Worm (Caenorhabditis elegans): ENCODE measurements around the gene mev-1.

The mev-1 gene

ce11 chrIII:10337508-10338166, 3.6 kb downstream of the mev-1 start, which contains the start of gene ttr-15 (continued):
- TF ChIP-seq mep-1 (tag; optimal IDR thresholded peaks at IDR 0.05) (peak; percentile 44), nhr-25 (tag; optimal IDR thresholded peaks at IDR 0.05; ENCODE audit: borderline replicate concordance, insufficient read depth) (peak; percentile 38), hlh-11 (tag; optimal IDR thresholded peaks at IDR 0.05) (peak; percentile 51), nhr-10 (tag; optimal IDR thresholded peaks at IDR 0.05) (peak; percentile 13), zfp-2 (tag; optimal IDR thresholded peaks at IDR 0.05) (no peak), spr-3 (GFP tag; optimal IDR thresholded peaks at IDR 0.05) (no peak), lin-38 (GFP tag; IDR thresholded peaks at IDR 0.05) (no peak), mdl-1 (tag; optimal IDR thresholded peaks at IDR 0.05) (peak in 1 of 2 experiments; percentile 12), ceh-62 (tag; optimal IDR thresholded peaks at IDR 0.05) (no peak), lin-39 (tag; optimal IDR thresholded peaks at IDR 0.05) (no peak), daf-16 (GFP tag; optimal IDR thresholded peaks at IDR 0.05) (no peak), daf-16 (tag; optimal IDR thresholded peaks at IDR 0.05) (peak; percentile 16), dmd-9 (GFP tag; IDR thresholded peaks at IDR 0.05) (no peak), set-16 (GFP tag; IDR thresholded peaks at IDR 0.05) (no peak), unc-39 (tag; optimal IDR thresholded peaks at IDR 0.05) (no peak), nhr-28 (tag; optimal IDR thresholded peaks at IDR 0.05) (peak; percentile 41), T20F7.1 (GFP tag; optimal IDR thresholded peaks at IDR 0.05) (peak; percentile 54)

ce11 chrIII:10338992-10339852, 5.1 kb downstream of the mev-1 start:
- TF ChIP-seq lin-38 (GFP tag; IDR thresholded peaks at IDR 0.05) (no peak), nhr-25 (tag; optimal IDR thresholded peaks at IDR 0.05; ENCODE audit: borderline replicate concordance, insufficient read depth) (peak; percentile 56), aha-1 (tag) (peak; percentile 62), lsy-2 (tag; optimal IDR thresholded peaks at IDR 0.05) (peak in 1 of 2 experiments; percentile 51), dve-1 (tag; optimal IDR thresholded peaks at IDR 0.05; ENCODE audit: insufficient read depth) (peak; percentile 53), nhr-28 (tag; optimal IDR thresholded peaks at IDR 0.05) (peak; percentile 11), hif-1 (tag; optimal IDR thresholded peaks at IDR 0.05) (no peak), unc-62 (GFP tag; optimal IDR thresholded peaks at IDR 0.05 in 1 of 2) (peak in 1 of 2 experiments; percentile 8), unc-62 (tag; optimal IDR thresholded peaks at IDR 0.05) (no peak), gei-8 (GFP tag; optimal IDR thresholded peaks at IDR 0.05) (no peak), zfp-3 (GFP tag; conservative IDR thresholded peaks at IDR 0.05) (peak; percentile 74; the same call in 1 of the 2 replicates), ama-1 (optimal IDR thresholded peaks at IDR 0.05) (peak; percentile 84)

- TF ChIP-seq aha-1 (tag) (peak; percentile 69), T20F7.1 (GFP tag; optimal IDR thresholded peaks at IDR 0.05) (no peak)
Observed at ce11 chrIII:10339949-10340348, 5.9 kb downstream of the mev-1 start.

ce11 chrIII:10341758-10342157, 7.7 kb downstream of the mev-1 start, which contains the start of gene tbx-9:
Gene tbx-9 (minus strand): TSS chrIII:10341858.
- TF ChIP-seq zip-11 (GFP tag; IDR thresholded peaks at IDR 0.05) (no peak), Y105C5A.15 (GFP tag; IDR thresholded peaks at IDR 0.05) (no peak), spr-3 (GFP tag; optimal IDR thresholded peaks at IDR 0.05) (no peak), lin-29 (GFP tag; IDR thresholded peaks at IDR 0.05) (no peak), nhr-76 (tag; optimal IDR thresholded peaks at IDR 0.05) (no peak), unc-62 (GFP tag; optimal IDR thresholded peaks at IDR 0.05 in 1 of 2) (no peak), unc-62 (tag; optimal IDR thresholded peaks at IDR 0.05) (no peak), nhr-77 (tag; optimal IDR thresholded peaks at IDR 0.05) (no peak), F26F4.8 (GFP tag; conservative IDR thresholded peaks at IDR 0.05) (no peak), zag-1 (tag; optimal IDR thresholded peaks at IDR 0.05) (no peak), aly-2 (tag; optimal IDR thresholded peaks at IDR 0.05) (no peak), F49E8.2 (tag; optimal IDR thresholded peaks at IDR 0.05; ENCODE audit: borderline replicate concordance) (no peak), R02D3.7 (tag; optimal IDR thresholded peaks at IDR 0.05) (no peak), mxl-2 (GFP tag; conservative IDR thresholded peaks at IDR 0.05) (no peak), aha-1 (tag) (no peak), tra-1 (GFP tag; IDR thresholded peaks at IDR 0.05) (no peak), ctbp-1 (GFP tag; IDR thresholded peaks at IDR 0.05) (no peak), mxl-3 (GFP tag; optimal IDR thresholded peaks at IDR 0.05) (no peak), daf-16 (GFP tag; optimal IDR thresholded peaks at IDR 0.05) (no peak), daf-16 (tag; optimal IDR thresholded peaks at IDR 0.05) (no peak), unc-130 (GFP tag; optimal IDR thresholded peaks at IDR 0.05) (no peak), nhr-42 (GFP tag; IDR thresholded peaks at IDR 0.05) (no peak)

Data from whole organism, L4 larva.